Fruit fly (Drosophila melanogaster) whole organism, wandering third instar larva: ENCODE results near the gene CG7728.

ENCODE experiments used
- Abd-B ChIP-seq: fragments of >200 bp; optimal IDR thresholded peaks from 2 replicates; lab custom pipeline; 2017; ENCODE audit warnings: missing biosample characterization, missing genetic modification characterization
- CG32264 ChIP-seq: fragments of 200-800 bp; sonication (Bioruptor generic); optimal IDR thresholded peaks from 2 replicates; lab custom pipeline; 2016; ENCODE audit warnings: missing biosample characterization, missing genetic modification characterization
- CG9705 ChIP-seq: fragments of 200-800 bp; sonication (Bioruptor generic); optimal IDR thresholded peaks from 2 replicates; lab custom pipeline; 2018; ENCODE audit warnings: missing biosample characterization, mild to moderate bottlenecking, missing genetic modification characterization
- CrebA ChIP-seq: fragments of 200-800 bp; sonication (Bioruptor generic); optimal IDR thresholded peaks from 2 replicates; lab custom pipeline; 2016; ENCODE audit warnings: missing biosample characterization, mild to moderate bottlenecking, missing genetic modification characterization, borderline replicate concordance
- Dfd ChIP-seq: fragments of >200 bp; optimal IDR thresholded peaks from 2 replicates; lab custom pipeline; 2017; ENCODE audit warnings: missing biosample characterization, missing genetic modification characterization
- Dif ChIP-seq: fragments of 200-275, 200-300 bp; sonication (Bioruptor generic); optimal IDR thresholded peaks from 2 replicates; lab custom pipeline; 2018; ENCODE audit warnings: missing biosample characterization, missing genetic modification characterization; ENCODE audit not compliant: partially characterized antibody
- GATAd ChIP-seq: sonication (Bioruptor generic); optimal IDR thresholded peaks from 2 replicates; lab custom pipeline; 2016; ENCODE audit warnings: missing biosample characterization, missing genetic modification characterization
- HLH106 ChIP-seq: fragments of 200-800 bp; optimal IDR thresholded peaks from 3 replicates; lab custom pipeline; 2019; ENCODE audit warnings: missing biosample characterization, mild to moderate bottlenecking, missing genetic modification characterization, moderate library complexity
- Hnf4 ChIP-seq: fragments of 200-800 bp; sonication (Bioruptor generic); optimal IDR thresholded peaks from 2 replicates; lab custom pipeline; 2016; ENCODE audit warnings: missing biosample characterization, mild to moderate bottlenecking, missing genetic modification characterization
- Hr78 ChIP-seq: fragments of >200 bp; optimal IDR thresholded peaks from 2 replicates; lab custom pipeline; 2017; ENCODE audit warnings: missing biosample characterization, missing genetic modification characterization
- Hr83 ChIP-seq: fragments of 200-300 bp; sonication (Bioruptor generic); optimal IDR thresholded peaks from 2 replicates; lab custom pipeline; 2016; ENCODE audit warnings: missing biosample characterization, mild to moderate bottlenecking, missing genetic modification characterization, moderate library complexity; ENCODE audit not compliant: poor library complexity, severe bottlenecking
- Jra ChIP-seq: sonication (Bioruptor generic); optimal IDR thresholded peaks from 2 replicates; lab custom pipeline; 2016; ENCODE audit warnings: missing biosample characterization, missing genetic modification characterization
- Mio ChIP-seq: sonication (Bioruptor generic); optimal IDR thresholded peaks from 2 replicates; lab custom pipeline; 2016; ENCODE audit warnings: missing biosample characterization, missing genetic modification characterization
- Myc ChIP-seq: fragments of >200 bp; optimal IDR thresholded peaks from 2 replicates; lab custom pipeline; 2017
- N ChIP-seq: fragments of >200 bp; optimal IDR thresholded peaks from 2 replicates; lab custom pipeline; 2018; ENCODE audit warnings: missing biosample characterization, missing external identifiers, missing genetic modification characterization
- OdsH ChIP-seq: fragments of 200-800 bp; sonication (Bioruptor generic); optimal IDR thresholded peaks from 2 replicates; lab custom pipeline; 2016; ENCODE audit warnings: missing biosample characterization, mild to moderate bottlenecking, missing genetic modification characterization
- Rel ChIP-seq, 2 experiments: fragments of 200-800 bp; sonication (Bioruptor generic) in 1 of 2; optimal IDR thresholded peaks; 2 replicates in 1 of 2; 3 replicates in 1 of 2; lab custom pipeline; 2016 to 2019; ENCODE audit warnings: mild to moderate bottlenecking in 2 of 2, missing biosample characterization in 2 of 2, missing genetic modification characterization in 2 of 2, moderate library complexity in 1 of 2
- Sp1 ChIP-seq: fragments of 200-800 bp; sonication (Bioruptor generic); optimal IDR thresholded peaks from 3 replicates; lab custom pipeline; 2019; ENCODE audit warnings: missing biosample characterization, mild to moderate bottlenecking, missing genetic modification characterization, moderate library complexity
- Vsx2 ChIP-seq: fragments of 200-300, 225-300 bp; sonication (Bioruptor generic); optimal IDR thresholded peaks from 2 replicates; lab custom pipeline; 2018; ENCODE audit warnings: missing biosample characterization, missing genetic modification characterization; ENCODE audit not compliant: partially characterized antibody
- br ChIP-seq: fragments of 200-800 bp; sonication (Bioruptor generic); optimal IDR thresholded peaks from 2 replicates; lab custom pipeline; 2016; ENCODE audit warnings: missing biosample characterization, missing genetic modification characterization
- brk ChIP-seq: fragments of 200-800 bp; sonication (Bioruptor generic); optimal IDR thresholded peaks from 2 replicates; lab custom pipeline; 2016; ENCODE audit warnings: missing biosample characterization, mild to moderate bottlenecking, missing genetic modification characterization
- dl ChIP-seq, 2 experiments: fragments of 175-275, 200-275 bp in 1 of 2; fragments of 200-275 bp in 1 of 2; sonication (Bioruptor generic); optimal IDR thresholded peaks; lab custom pipeline; 2018; ENCODE audit warnings: mild to moderate bottlenecking in 2 of 2, missing biosample characterization in 2 of 2, missing genetic modification characterization in 2 of 2, moderate library complexity in 2 of 2; ENCODE audit not compliant: partially characterized antibody in 2 of 2, insufficient read depth in 1 of 2
- dmrt93B ChIP-seq: fragments of 200-800 bp; sonication (Bioruptor generic); optimal IDR thresholded peaks from 2 replicates; lab custom pipeline; 2018; ENCODE audit warnings: missing biosample characterization, mild to moderate bottlenecking, missing genetic modification characterization
- dsf ChIP-seq: sonication (Bioruptor generic); optimal IDR thresholded peaks from 2 replicates; lab custom pipeline; 2016; ENCODE audit warnings: missing biosample characterization, missing genetic modification characterization, borderline replicate concordance
- ey ChIP-seq: fragments of 200-800 bp; sonication (Bioruptor generic); optimal IDR thresholded peaks from 2 replicates; lab custom pipeline; 2016; ENCODE audit warnings: missing biosample characterization, missing genetic modification characterization
- foxo ChIP-seq, 2 experiments: fragments of 200-800 bp; sonication (Bioruptor generic); optimal IDR thresholded peaks; 2 replicates in 1 of 2; 3 replicates in 1 of 2; lab custom pipeline; 2016 to 2017; ENCODE audit warnings: missing biosample characterization in 2 of 2, missing genetic modification characterization in 2 of 2
- fru ChIP-seq: fragments of 200-800 bp; sonication (Bioruptor generic); optimal IDR thresholded peaks from 3 replicates; lab custom pipeline; 2016; ENCODE audit warnings: missing biosample characterization, mild to moderate bottlenecking, missing genetic modification characterization
- h ChIP-seq: fragments of 200-800 bp; sonication (Bioruptor generic); optimal IDR thresholded peaks from 3 replicates; lab custom pipeline; 2016; ENCODE audit warnings: missing biosample characterization, mild to moderate bottlenecking, missing genetic modification characterization
- jim ChIP-seq: fragments of 175-275, 200-325 bp; sonication (Bioruptor generic); optimal IDR thresholded peaks from 2 replicates; lab custom pipeline; 2016; ENCODE audit warnings: missing biosample characterization, mild to moderate bottlenecking, missing genetic modification characterization
- lola ChIP-seq: fragments of >200 bp; optimal IDR thresholded peaks from 2 replicates; lab custom pipeline; 2017; ENCODE audit warnings: missing biosample characterization, missing genetic modification characterization
- pan ChIP-seq: fragments of >200 bp; optimal IDR thresholded peaks from 2 replicates; lab custom pipeline; 2017
- psq ChIP-seq: fragments of 200-800 bp; sonication (Bioruptor generic); optimal IDR thresholded peaks from 3 replicates; lab custom pipeline; 2017; ENCODE audit warnings: missing biosample characterization, mild to moderate bottlenecking, missing genetic modification characterization, moderate library complexity
- rgr ChIP-seq: fragments of 200-800 bp; sonication (Bioruptor generic); optimal IDR thresholded peaks from 3 replicates; lab custom pipeline; 2016; ENCODE audit warnings: missing biosample characterization, mild to moderate bottlenecking, missing genetic modification characterization
- sage ChIP-seq: fragments of 200-800 bp; sonication (Bioruptor generic); optimal IDR thresholded peaks from 2 replicates; lab custom pipeline; 2016; ENCODE audit warnings: missing biosample characterization, mild to moderate bottlenecking, missing genetic modification characterization
- sv ChIP-seq: fragments of 200-800 bp; sonication (Bioruptor generic); optimal IDR thresholded peaks from 3 replicates; lab custom pipeline; 2016; ENCODE audit warnings: missing biosample characterization, missing genetic modification characterization
- tai ChIP-seq: sonication (Bioruptor generic); optimal IDR thresholded peaks from 2 replicates; lab custom pipeline; 2016; ENCODE audit warnings: missing biosample characterization, missing genetic modification characterization
- usp ChIP-seq: fragments of >200 bp; optimal IDR thresholded peaks from 2 replicates; lab custom pipeline; 2017; ENCODE audit warnings: missing biosample characterization, missing genetic modification characterization
- woc ChIP-seq: sonication (Bioruptor generic); optimal IDR thresholded peaks from 2 replicates; lab custom pipeline; 2016; ENCODE audit warnings: missing biosample characterization, mild to moderate bottlenecking, missing genetic modification characterization

The CG7728 gene

DNA sequence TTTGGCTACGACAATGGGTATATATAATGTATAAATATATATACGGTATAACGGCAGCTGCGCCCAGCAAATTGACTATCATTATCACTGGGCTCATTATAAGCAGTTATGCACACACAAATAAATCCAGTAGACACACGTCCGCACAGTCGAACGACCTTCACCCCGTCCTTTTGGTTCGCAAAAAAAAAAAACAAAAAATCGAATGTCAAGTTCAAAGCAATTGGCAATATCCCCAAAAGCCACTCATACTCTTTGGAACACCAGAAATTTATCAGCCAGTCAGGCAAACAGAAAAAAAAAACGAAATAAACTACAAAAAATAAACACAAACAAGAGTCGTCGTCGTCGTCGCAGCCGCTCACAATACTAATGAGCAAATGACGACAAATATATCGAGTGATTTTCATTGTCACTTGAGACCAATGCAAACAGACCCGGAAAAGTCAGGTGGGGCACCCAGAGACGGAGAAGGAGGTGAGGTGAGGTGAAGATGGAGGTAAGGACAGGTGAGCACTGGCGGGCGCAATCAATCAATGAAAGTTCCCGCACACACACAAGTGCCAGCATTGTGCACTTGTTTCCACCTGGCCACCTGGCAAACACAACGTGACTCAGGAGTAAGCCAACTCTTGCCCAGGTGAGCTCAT lies 11.4 kb upstream of the CG7728 start:
- no peak for TF ChIP-seq Sp1 (GFP tag; lab: Kevin White, UChicago)
- TF ChIP-seq h (GFP tag; lab: Kevin White, UChicago) = no peak
- TF ChIP-seq GATAd (GFP tag; lab: Kevin White, UChicago) = no peak
- no peak for TF ChIP-seq woc (GFP tag; lab: Kevin White, UChicago)
- TF ChIP-seq lola (GFP tag; lab: Kevin White, UChicago) = no peak
- peak; percentile 37 for TF ChIP-seq OdsH (GFP tag; lab: Kevin White, UChicago)
- peak; percentile 3 for TF ChIP-seq HLH106 (tag; lab: Kevin White, UChicago)
- TF ChIP-seq CG32264 (GFP tag; lab: Kevin White, UChicago) = no peak
- no peak for TF ChIP-seq CrebA (GFP tag; lab: Kevin White, UChicago)
- TF ChIP-seq brk (GFP tag; lab: Kevin White, UChicago) = no peak
- TF ChIP-seq Abd-B (GFP tag; lab: Kevin White, UChicago) = no peak
- no peak for TF ChIP-seq dmrt93B (GFP tag; lab: Kevin White, UChicago)
- TF ChIP-seq Dfd (GFP tag; lab: Kevin White, UChicago) = no peak
- TF ChIP-seq, all 38 proteins: peak for 2

DNA sequence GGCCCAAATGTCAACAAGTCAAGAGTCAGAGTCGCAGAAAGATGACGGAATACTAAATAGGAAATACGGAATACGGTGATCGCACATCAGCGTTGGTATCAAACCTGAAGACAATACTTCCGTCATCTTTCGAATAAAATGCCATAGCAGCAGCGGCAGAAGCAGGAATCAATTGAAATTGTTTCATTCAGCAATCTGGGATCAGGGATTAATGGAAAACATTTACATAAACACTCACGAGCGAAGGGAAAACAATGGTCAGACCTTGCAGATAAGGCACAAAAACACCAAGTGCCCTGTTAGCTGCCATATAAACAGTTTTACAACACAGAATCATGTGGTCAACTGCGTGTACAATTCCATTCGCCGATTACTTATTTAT lies 10.9 kb upstream of the CG7728 start:
- no peak for TF ChIP-seq Hnf4 (GFP tag; lab: Kevin White, UChicago)
- no peak for TF ChIP-seq Rel (GFP tag; optimal IDR thresholded peaks at IDR 0.05; lab: Kevin White, UChicago)
- TF ChIP-seq Rel (tag; optimal IDR thresholded peaks at IDR 0.05; lab: Kevin White, UChicago) = peak; percentile 24
- TF ChIP-seq dl (GFP tag; optimal IDR thresholded peaks at IDR 0.05; lab: Kevin White, UChicago; ENCODE audit: insufficient read depth in 1 of 2, partially characterized antibody in 2 of 2) = no peak

DNA sequence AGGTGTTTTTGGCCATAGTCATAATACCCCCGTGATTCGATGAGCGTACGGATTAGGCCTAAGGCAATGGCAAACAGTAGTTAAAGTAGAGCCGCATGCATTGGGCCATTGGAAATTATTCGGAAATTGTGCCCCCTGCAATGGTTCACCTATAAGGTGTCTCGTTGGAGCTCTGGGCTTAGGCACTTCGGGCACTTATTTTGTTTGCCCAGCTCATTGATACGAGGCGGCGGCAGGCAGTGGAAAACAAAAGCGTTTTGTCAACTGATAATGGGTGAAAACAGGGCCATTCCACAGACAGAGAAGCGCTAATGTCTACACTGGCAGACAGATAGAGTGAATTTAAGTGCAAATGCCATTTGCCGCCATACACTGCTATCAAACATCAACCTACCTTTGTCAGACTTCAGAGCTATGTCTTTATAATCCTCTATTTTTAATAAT lies 10.1 kb upstream of the CG7728 start:
- TF ChIP-seq pan = no peak
- TF ChIP-seq CG32264 (GFP tag; lab: Kevin White, UChicago) = no peak
- TF ChIP-seq N (GFP tag; lab: Kevin White, UChicago) = no peak
- no peak for TF ChIP-seq dl (GFP tag; optimal IDR thresholded peaks at IDR 0.05; lab: Kevin White, UChicago; ENCODE audit: insufficient read depth in 1 of 2, partially characterized antibody in 2 of 2)
- peak; percentile 46 for TF ChIP-seq h (GFP tag; lab: Kevin White, UChicago)
- peak; percentile 1 for TF ChIP-seq Hr83 (GFP tag; lab: Kevin White, UChicago)
- TF ChIP-seq CG9705 (GFP tag; lab: Kevin White, UChicago) = no peak
- TF ChIP-seq Sp1 (GFP tag; lab: Kevin White, UChicago) = no peak
- TF ChIP-seq sv (GFP tag; lab: Kevin White, UChicago) = no peak
- TF ChIP-seq Rel (GFP tag; optimal IDR thresholded peaks at IDR 0.05; lab: Kevin White, UChicago) = no peak
- TF ChIP-seq Rel (tag; optimal IDR thresholded peaks at IDR 0.05; lab: Kevin White, UChicago) = peak; percentile 46
- peak; percentile 28 for TF ChIP-seq rgr (GFP tag; lab: Kevin White, UChicago)
- no peak for TF ChIP-seq Mio
- TF ChIP-seq HLH106 (tag; lab: Kevin White, UChicago) = no peak
- TF ChIP-seq foxo (GFP tag; optimal IDR thresholded peaks at IDR 0.05; lab: Kevin White, UChicago) = peak in 1 of 2 experiments; percentile 14
- no peak for TF ChIP-seq jim (GFP tag; lab: Kevin White, UChicago)
- TF ChIP-seq, all 38 proteins: peak for 5

DNA sequence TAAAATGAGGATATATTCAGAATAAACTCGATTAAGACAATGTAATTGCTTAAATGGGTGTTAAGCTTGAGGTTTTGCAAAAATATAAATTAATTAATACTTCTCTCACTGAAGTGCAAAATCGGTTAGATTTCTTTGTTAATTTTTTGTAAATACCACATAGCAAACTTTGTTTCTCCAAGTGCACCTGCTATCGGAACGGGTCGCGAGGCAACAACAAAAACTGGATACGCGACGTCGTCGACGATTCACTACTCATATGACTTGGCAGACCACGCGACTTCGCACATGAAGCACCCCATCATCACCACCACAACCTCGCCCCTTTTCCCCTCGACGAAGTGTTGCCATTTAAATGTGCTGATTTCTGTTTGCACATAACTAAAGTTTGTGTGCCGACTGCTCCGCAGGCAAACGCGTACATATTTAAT lies 9.3 kb upstream of the CG7728 start:
- TF ChIP-seq Abd-B (GFP tag; lab: Kevin White, UChicago) = no peak
- no peak for TF ChIP-seq sage (GFP tag; lab: Kevin White, UChicago)
- peak; percentile 12 for TF ChIP-seq fru (GFP tag; lab: Kevin White, UChicago)
- no peak for TF ChIP-seq usp
- TF ChIP-seq sv (GFP tag; lab: Kevin White, UChicago) = no peak
- TF ChIP-seq woc (GFP tag; lab: Kevin White, UChicago) = no peak
- TF ChIP-seq Hr83 (GFP tag; lab: Kevin White, UChicago) = no peak
- no peak for TF ChIP-seq Dif (GFP tag; lab: Kevin White, UChicago)
- peak; percentile 44 for TF ChIP-seq HLH106 (tag; lab: Kevin White, UChicago)
- TF ChIP-seq Dfd (GFP tag; lab: Kevin White, UChicago) = no peak
- TF ChIP-seq OdsH (GFP tag; lab: Kevin White, UChicago) = peak; percentile 34
- no peak for TF ChIP-seq Myc (lab: Kevin White, UChicago)
- no peak for TF ChIP-seq ey (GFP tag; lab: Kevin White, UChicago)
- peak; percentile 9 for TF ChIP-seq Sp1 (GFP tag; lab: Kevin White, UChicago)
- no peak for TF ChIP-seq CrebA (GFP tag; lab: Kevin White, UChicago)
- no peak for TF ChIP-seq lola (GFP tag; lab: Kevin White, UChicago)
- no peak for TF ChIP-seq tai (GFP tag; lab: Kevin White, UChicago)
- TF ChIP-seq Jra (GFP tag; lab: Kevin White, UChicago) = no peak
- TF ChIP-seq pan = no peak
- no peak for TF ChIP-seq Hr78
- no peak for TF ChIP-seq Vsx2 (GFP tag; lab: Kevin White, UChicago)
- TF ChIP-seq GATAd (GFP tag; lab: Kevin White, UChicago) = no peak
- peak in 1 of 2 experiments; percentile 51 for TF ChIP-seq foxo (GFP tag; optimal IDR thresholded peaks at IDR 0.05; lab: Kevin White, UChicago)
- TF ChIP-seq dsf (GFP tag; lab: Kevin White, UChicago) = no peak
- TF ChIP-seq CG32264 (GFP tag; lab: Kevin White, UChicago) = no peak
- no peak for TF ChIP-seq psq
- TF ChIP-seq N (GFP tag; lab: Kevin White, UChicago) = no peak
- TF ChIP-seq Hnf4 (GFP tag; lab: Kevin White, UChicago) = peak; percentile 10
- TF ChIP-seq rgr (GFP tag; lab: Kevin White, UChicago) = peak; percentile 30
- no peak for TF ChIP-seq dl (GFP tag; optimal IDR thresholded peaks at IDR 0.05; lab: Kevin White, UChicago; ENCODE audit: insufficient read depth in 1 of 2, partially characterized antibody in 2 of 2)
- no peak for TF ChIP-seq brk (GFP tag; lab: Kevin White, UChicago)
- no peak for TF ChIP-seq br (GFP tag; lab: Kevin White, UChicago)
